Worm (Caenorhabditis elegans): ENCODE data around the gene Y51A2D.21.

Gene Y51A2D.21

DNA sequence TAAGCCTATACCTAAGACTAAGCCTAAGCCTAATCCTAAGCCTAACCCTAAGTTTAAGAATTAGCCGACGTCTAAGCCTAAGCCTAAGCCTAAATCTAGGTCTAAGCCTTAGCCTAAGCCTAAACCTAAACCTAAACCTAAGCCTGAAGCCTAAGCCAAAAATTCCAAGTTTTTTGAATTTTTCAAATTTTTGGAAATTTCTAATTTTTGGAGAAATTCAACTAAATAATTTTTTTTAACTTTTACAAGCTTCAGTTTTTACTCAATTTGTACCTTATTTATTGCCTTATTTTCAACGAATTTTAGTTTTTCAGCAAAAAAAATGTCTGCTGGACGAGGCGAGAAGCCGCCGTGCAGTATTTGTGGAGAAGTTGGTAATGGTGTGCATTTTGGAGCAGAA is 44.7 kb downstream of the Y51A2D.21 start, which contains the start of gene nhr-70:
Gene nhr-70 (plus strand): TSS at position 301 of the 400 bp plus-strand sequence.
- TF ChIP-seq T22C8.4 (GFP tag; IDR thresholded peaks at IDR 0.05) (no peak), med-1 (GFP tag; optimal IDR thresholded peaks at IDR 0.05; ENCODE audit: insufficient read depth) (no peak), ztf-29 (GFP tag; IDR thresholded peaks at IDR 0.05) (no peak), cog-1 (tag; optimal IDR thresholded peaks at IDR 0.05) (no peak), ztf-23 (GFP tag; IDR thresholded peaks at IDR 0.05) (no peak), klf-2 (GFP tag; conservative IDR thresholded peaks at IDR 0.05) (no peak), flt-1 (GFP tag; IDR thresholded peaks at IDR 0.05) (no peak), tab-1 (GFP tag; IDR thresholded peaks at IDR 0.05) (no peak), ref-1 (GFP tag; conservative IDR thresholded peaks at IDR 0.05) (no peak)

DNA sequence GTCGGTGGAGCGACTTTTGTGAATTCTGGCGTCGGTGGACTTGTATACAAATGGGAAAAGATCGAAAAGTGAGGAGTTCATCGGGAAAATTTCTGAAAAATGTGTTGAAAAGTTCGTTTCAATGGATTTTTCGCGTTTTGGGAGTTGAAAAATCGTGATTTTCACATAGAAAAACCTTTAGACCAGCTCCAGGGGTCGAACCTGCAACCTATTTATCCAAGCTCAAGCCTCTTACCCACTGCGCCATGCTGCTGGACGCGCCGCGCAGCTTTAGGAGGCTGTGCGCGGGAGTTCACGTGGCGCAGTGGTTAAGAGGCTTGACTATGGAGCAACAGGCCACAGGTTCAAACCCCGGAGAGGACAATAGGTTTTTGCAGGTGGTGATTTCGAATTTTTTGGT is 50.8 kb downstream of the Y51A2D.21 start, which contains the start of gene Y69H2.1:
Gene Y69H2.1 (minus strand): TSS at position 101 of the 400 bp plus-strand sequence.
- TF ChIP-seq T22C8.4 (GFP tag; IDR thresholded peaks at IDR 0.05) = no peak
- no peak for TF ChIP-seq flt-1 (GFP tag; IDR thresholded peaks at IDR 0.05)
- TF ChIP-seq med-1 (GFP tag; optimal IDR thresholded peaks at IDR 0.05; ENCODE audit: insufficient read depth) = no peak
- TF ChIP-seq ref-1 (GFP tag; conservative IDR thresholded peaks at IDR 0.05) = no peak
- TF ChIP-seq klf-2 (GFP tag; conservative IDR thresholded peaks at IDR 0.05) = no peak
- no peak for TF ChIP-seq tab-1 (GFP tag; IDR thresholded peaks at IDR 0.05)
- no peak for TF ChIP-seq ztf-29 (GFP tag; IDR thresholded peaks at IDR 0.05)
- TF ChIP-seq ztf-23 (GFP tag; IDR thresholded peaks at IDR 0.05) = no peak
- TF ChIP-seq cog-1 (tag; optimal IDR thresholded peaks at IDR 0.05) = no peak
